Worm (Caenorhabditis elegans) whole organism, midembryonic: Measurements from ENCODE around the gene M88.4.

Source experiments
- T22C8.4 ChIP-seq: fragments of 200-800 bp; sonication (Bioruptor generic); IDR thresholded peaks from 2 replicates; pipeline ENCODE4 v1.3.6; 2022; ENCODE audit warnings: missing genetic modification characterization, missing compliant biosample characterization
- cog-1 ChIP-seq: sonication (generic microtip); optimal IDR thresholded peaks from 2 replicates; lab custom pipeline; 2016; ENCODE audit warnings: missing genetic modification characterization, missing compliant biosample characterization
- flt-1 ChIP-seq: fragments of 200-800 bp; sonication (Bioruptor generic); IDR thresholded peaks from 2 replicates; pipeline ENCODE4 v1.3.6; 2022; ENCODE audit warnings: missing genetic modification characterization, missing compliant biosample characterization
- klf-2 ChIP-seq: fragments of 200-800 bp; sonication (Bioruptor generic); conservative IDR thresholded peaks from 2 replicates; pipeline ENCODE4 v1.3.6; 2022; ENCODE audit warnings: missing genetic modification reagents, missing genetic modification characterization, missing compliant biosample characterization
- med-1 ChIP-seq: sonication (generic microtip); optimal IDR thresholded peaks from 2 replicates; lab custom pipeline; 2017; ENCODE audit warnings: missing genetic modification characterization, mild to moderate bottlenecking, missing compliant biosample characterization, antibody characterized with exemption, missing genetic modification reagents; ENCODE audit not compliant: insufficient read depth
- ref-1 ChIP-seq: fragments of 200-800 bp; sonication (Bioruptor generic); conservative IDR thresholded peaks from 2 replicates; pipeline ENCODE4 v1.3.6; 2022; ENCODE audit warnings: missing genetic modification reagents, missing genetic modification characterization, missing compliant biosample characterization
- tab-1 ChIP-seq: fragments of 200-800 bp; sonication (Bioruptor generic); IDR thresholded peaks from 2 replicates; pipeline ENCODE4 v1.3.6; 2022; ENCODE audit warnings: missing genetic modification characterization, missing compliant biosample characterization
- ztf-23 ChIP-seq: fragments of 200-800 bp; sonication (Bioruptor generic); IDR thresholded peaks from 2 replicates; pipeline ENCODE4 v1.3.6; 2022; ENCODE audit warnings: missing genetic modification reagents, missing genetic modification characterization, missing compliant biosample characterization
- ztf-29 ChIP-seq: fragments of 200-800 bp; sonication (Bioruptor generic); IDR thresholded peaks from 2 replicates; pipeline ENCODE4 v1.3.6; 2022; ENCODE audit warnings: missing genetic modification reagents, missing genetic modification characterization, missing compliant biosample characterization

M88.4 gene

ce11 chrIII:4542362-4542931 lies 6.4 kb upstream of the M88.4 start, which contains the start of the genes mrps-34 and cisd-3.1:
TSS of gene mrps-34 (minus strand) at chrIII:4542452.
TSS of gene cisd-3.1 (plus strand) at chrIII:4542881.
- no peak for TF ChIP-seq klf-2 (GFP tag; lab: Robert Waterston, UW)
- peak; percentile 62; the same call in 1 of the 2 replicates for TF ChIP-seq flt-1 (GFP tag; lab: Robert Waterston, UW)
- TF ChIP-seq med-1 (GFP tag; lab: Kevin White, UChicago): peak; percentile 70
- TF ChIP-seq cog-1 (tag; lab: Kevin White, UChicago): peak; percentile 8

ce11 chrIII:4544959-4545358 lies 3.9 kb upstream of the M88.4 start, which contains the start of gene M88.3:
TSS of gene M88.3 (minus strand) at chrIII:4545059.
- TF ChIP-seq ref-1 (no peak), klf-2 (GFP tag; lab: Robert Waterston, UW) (no peak), cog-1 (tag; lab: Kevin White, UChicago) (no peak), tab-1 (GFP tag; lab: Robert Waterston, UW) (no peak), flt-1 (GFP tag; lab: Robert Waterston, UW) (no peak), ztf-29 (GFP tag; lab: Robert Waterston, UW) (no peak), ztf-23 (no peak), med-1 (GFP tag; lab: Kevin White, UChicago) (no peak), T22C8.4 (GFP tag; lab: Robert Waterston, UW) (no peak)

- TF ChIP-seq cog-1 (tag; lab: Kevin White, UChicago) (no peak), T22C8.4 (GFP tag; lab: Robert Waterston, UW) (no peak), ref-1 (no peak)
These were observed 3.1 kb downstream of the M88.4 start for ce11 chrIII:4551963-4552362.

- TF ChIP-seq flt-1 (GFP tag; lab: Robert Waterston, UW) (no peak), tab-1 (GFP tag; lab: Robert Waterston, UW) (no peak), ztf-23 (no peak), cog-1 (tag; lab: Kevin White, UChicago) (no peak), ref-1 (no peak), klf-2 (GFP tag; lab: Robert Waterston, UW) (no peak), T22C8.4 (GFP tag; lab: Robert Waterston, UW) (no peak), ztf-29 (GFP tag; lab: Robert Waterston, UW) (no peak), med-1 (GFP tag; lab: Kevin White, UChicago) (no peak)
These were observed 4.0 kb downstream of the M88.4 start for ce11 chrIII:4552872-4553271.

ce11 chrIII:4553316-4553715 lies 4.5 kb downstream of the M88.4 start, which contains the start of gene imph-1:
TSS of gene imph-1 (plus strand) at chrIII:4553616.
- TF ChIP-seq flt-1 (GFP tag; lab: Robert Waterston, UW): no peak
- no peak for TF ChIP-seq T22C8.4 (GFP tag; lab: Robert Waterston, UW)
- TF ChIP-seq klf-2 (GFP tag; lab: Robert Waterston, UW): no peak
- no peak for TF ChIP-seq tab-1 (GFP tag; lab: Robert Waterston, UW)
- TF ChIP-seq ztf-23: no peak
- TF ChIP-seq med-1 (GFP tag; lab: Kevin White, UChicago): no peak
- no peak for TF ChIP-seq ref-1
- TF ChIP-seq cog-1 (tag; lab: Kevin White, UChicago): no peak
- no peak for TF ChIP-seq ztf-29 (GFP tag; lab: Robert Waterston, UW)

ce11 chrIII:4555345-4555744 lies 6.5 kb downstream of the M88.4 start:
- no peak for TF ChIP-seq ztf-29 (GFP tag; lab: Robert Waterston, UW)
- TF ChIP-seq cog-1 (tag; lab: Kevin White, UChicago): no peak
- TF ChIP-seq med-1 (GFP tag; lab: Kevin White, UChicago): no peak
- no peak for TF ChIP-seq tab-1 (GFP tag; lab: Robert Waterston, UW)
- TF ChIP-seq klf-2 (GFP tag; lab: Robert Waterston, UW): no peak
- no peak for TF ChIP-seq ref-1
- no peak for TF ChIP-seq flt-1 (GFP tag; lab: Robert Waterston, UW)
- no peak for TF ChIP-seq T22C8.4 (GFP tag; lab: Robert Waterston, UW)
- no peak for TF ChIP-seq ztf-23

- peak; percentile 16 for TF ChIP-seq cog-1 (tag; lab: Kevin White, UChicago)
- no peak for TF ChIP-seq tab-1 (GFP tag; lab: Robert Waterston, UW)
These were observed 11.6 kb downstream of the M88.4 start for ce11 chrIII:4560393-4560890.

- TF ChIP-seq klf-2 (GFP tag; lab: Robert Waterston, UW): no peak
- no peak for TF ChIP-seq flt-1 (GFP tag; lab: Robert Waterston, UW)
- no peak for TF ChIP-seq T22C8.4 (GFP tag; lab: Robert Waterston, UW)
- TF ChIP-seq ztf-23: no peak
- no peak for TF ChIP-seq tab-1 (GFP tag; lab: Robert Waterston, UW)
- no peak for TF ChIP-seq ref-1
- no peak for TF ChIP-seq cog-1 (tag; lab: Kevin White, UChicago)
- TF ChIP-seq med-1 (GFP tag; lab: Kevin White, UChicago): no peak
- TF ChIP-seq ztf-29 (GFP tag; lab: Robert Waterston, UW): no peak
These were observed 12.4 kb downstream of the M88.4 start for ce11 chrIII:4561286-4561685.

- TF ChIP-seq klf-2 (GFP tag; lab: Robert Waterston, UW) (no peak), ref-1 (no peak), ztf-29 (GFP tag; lab: Robert Waterston, UW) (no peak), med-1 (GFP tag; lab: Kevin White, UChicago) (no peak), flt-1 (GFP tag; lab: Robert Waterston, UW) (no peak), cog-1 (tag; lab: Kevin White, UChicago) (no peak), ztf-23 (no peak), T22C8.4 (GFP tag; lab: Robert Waterston, UW) (no peak), tab-1 (GFP tag; lab: Robert Waterston, UW) (no peak)
These were observed 13.4 kb downstream of the M88.4 start, which contains the start of gene pan-1 for ce11 chrIII:4562070-4562788. TSS of gene pan-1 (plus strand) at chrIII:4562738.
